Fruit fly (Drosophila melanogaster) whole organism, embryonic: ENCODE measurements around the gene CG15446.
A peak's percentile ranks its signal among the peaks of the same experiment; 100 is the strongest.

Experiments used
- Abd-B ChIP-seq: fragments of 200-800 bp; sonication (Bioruptor generic); optimal IDR thresholded peaks from 2 replicates; lab custom pipeline; 2018; ENCODE audit warnings: missing biosample characterization, mild to moderate bottlenecking, missing genetic modification characterization, moderate library complexity
- Aef1 ChIP-seq: fragments of 200-800 bp; sonication (Bioruptor generic); IDR thresholded peaks from 3 replicates; pipeline ENCODE4 v1.3.6; 2022; ENCODE audit warnings: missing biosample characterization, missing genetic modification characterization
- Awh ChIP-seq: fragments of 200-800 bp; sonication (Bioruptor generic); IDR thresholded peaks from 2 replicates; pipeline ENCODE4, ENCODE4 v1.3.6; 2022; ENCODE audit warnings: missing biosample characterization, missing genetic modification characterization
- CG11504 ChIP-seq: fragments of 200-800 bp; sonication (Bioruptor generic); optimal IDR thresholded peaks from 3 replicates; lab custom pipeline; 2019; ENCODE audit warnings: missing biosample characterization, mild to moderate bottlenecking, missing genetic modification characterization, moderate library complexity
- CG12659 ChIP-seq: fragments of 200-800 bp; sonication (Bioruptor generic); optimal IDR thresholded peaks from 3 replicates; lab custom pipeline; 2017; ENCODE audit warnings: mild to moderate bottlenecking, missing biosample characterization, missing genetic modification reagents, missing genetic modification characterization
- CG12769 ChIP-seq: fragments of 200-800 bp; sonication (Bioruptor generic); optimal IDR thresholded peaks from 2 replicates; lab custom pipeline; 2019; ENCODE audit warnings: missing biosample characterization, mild to moderate bottlenecking, missing genetic modification characterization, moderate library complexity
- CG13624 ChIP-seq: fragments of 200-800 bp; sonication (Bioruptor generic); optimal IDR thresholded peaks from 2 replicates; lab custom pipeline; 2016; ENCODE audit warnings: missing biosample characterization, missing genetic modification characterization
- CG3065 ChIP-seq: fragments of 200-800 bp; sonication (Bioruptor generic); optimal IDR thresholded peaks from 2 replicates; lab custom pipeline; 2016; ENCODE audit warnings: missing biosample characterization, missing genetic modification characterization
- CG3163 ChIP-seq: fragments of 200-800 bp; sonication (Bioruptor generic); optimal IDR thresholded peaks from 3 replicates; lab custom pipeline; 2016; ENCODE audit warnings: missing biosample characterization, missing genetic modification characterization
- CG4360 ChIP-seq: fragments of 200-800 bp; sonication (Bioruptor generic); IDR thresholded peaks from 2 replicates; pipeline ENCODE4 v1.3.6; 2022; ENCODE audit warnings: missing biosample characterization, missing genetic modification characterization
- CG4854 ChIP-seq: fragments of 200-800 bp; sonication (Bioruptor generic); optimal IDR thresholded peaks from 2 replicates; lab custom pipeline; 2016; ENCODE audit warnings: missing biosample characterization, missing genetic modification characterization, inconsistent platforms
- CG6854 ChIP-seq: fragments of 200-800 bp; sonication (Bioruptor generic); optimal IDR thresholded peaks from 3 replicates; lab custom pipeline; 2017; ENCODE audit warnings: missing biosample characterization, mild to moderate bottlenecking, missing genetic modification characterization
- CG8281 ChIP-seq: fragments of 200-800 bp; sonication (Bioruptor generic); optimal IDR thresholded peaks from 2 replicates; lab custom pipeline; 2018; ENCODE audit warnings: missing biosample characterization, mild to moderate bottlenecking, missing genetic modification characterization, moderate library complexity
- CG8290 ChIP-seq, 3 experiments: fragments of 200-800 bp; sonication (Bioruptor generic); optimal IDR thresholded peaks; 2 replicates each; lab custom pipeline; 2016 to 2019; ENCODE audit warnings: missing biosample characterization in 3 of 3, missing genetic modification characterization in 3 of 3, mild to moderate bottlenecking in 2 of 3, moderate library complexity in 1 of 3
- CTCF ChIP-seq: fragments of 200-800 bp; sonication (Bioruptor generic); optimal IDR thresholded peaks from 2 replicates; lab custom pipeline; 2017; ENCODE audit warnings: missing biosample characterization, mild to moderate bottlenecking, missing genetic modification characterization, moderate library complexity
- Dp ChIP-seq: fragments of 200-800 bp; sonication (Bioruptor generic); optimal IDR thresholded peaks from 2 replicates; lab custom pipeline; 2018; ENCODE audit warnings: missing biosample characterization, mild to moderate bottlenecking, missing genetic modification characterization, moderate library complexity
- Dref ChIP-seq: fragments of 200-800 bp; sonication (Bioruptor generic); IDR thresholded peaks from 2 replicates; pipeline ENCODE4 v1.3.6; 2022; ENCODE audit warnings: missing biosample characterization, missing genetic modification characterization
- E2f2 ChIP-seq: fragments of 200-800 bp; sonication (Bioruptor generic); IDR thresholded peaks from 2 replicates; pipeline ENCODE4 v1.3.6; 2022; ENCODE audit warnings: missing biosample characterization, missing genetic modification characterization
- Eip74EF ChIP-seq, 2 experiments: fragments of 200-800 bp in 1 of 2; fragments of >200 bp in 1 of 2; sonication (Bioruptor generic) in 1 of 2; optimal IDR thresholded peaks; 2 replicates each; lab custom pipeline; 2017 to 2019; ENCODE audit warnings: missing biosample characterization in 2 of 2, missing genetic modification characterization in 2 of 2, mild to moderate bottlenecking in 1 of 2, moderate library complexity in 1 of 2
- HmgZ ChIP-seq: fragments of 200-800 bp; sonication (Bioruptor generic); optimal IDR thresholded peaks from 2 replicates; lab custom pipeline; 2018; ENCODE audit warnings: missing biosample characterization, mild to moderate bottlenecking, missing genetic modification characterization
- Hmr ChIP-seq: fragments of 200-800 bp; sonication (Bioruptor generic); optimal IDR thresholded peaks from 3 replicates; lab custom pipeline; 2017; ENCODE audit warnings: mild to moderate bottlenecking, missing biosample characterization, missing genetic modification reagents, missing genetic modification characterization
- Lhr ChIP-seq: fragments of 200-800 bp; sonication (Bioruptor generic); optimal IDR thresholded peaks from 3 replicates; lab custom pipeline; 2017; ENCODE audit warnings: mild to moderate bottlenecking, missing biosample characterization, missing genetic modification reagents, missing genetic modification characterization
- Med ChIP-seq: fragments of 200-800 bp; sonication (Bioruptor generic); peaks from one replicate; lab custom pipeline; 2016; ENCODE audit warnings: missing biosample characterization, missing genetic modification characterization, mild to moderate bottlenecking, inconsistent platforms, moderate library complexity
- Mes4 ChIP-seq: fragments of 200-800 bp; sonication (Bioruptor generic); optimal IDR thresholded peaks from 2 replicates; lab custom pipeline; 2016; ENCODE audit warnings: missing biosample characterization, missing genetic modification characterization
- Myb ChIP-seq: fragments of 200-800 bp; sonication (Bioruptor generic); optimal IDR thresholded peaks from 2 replicates; lab custom pipeline; 2016; ENCODE audit warnings: missing biosample characterization, missing genetic modification characterization
- cato ChIP-seq: fragments of 200-800 bp; sonication (Bioruptor generic); optimal IDR thresholded peaks from 2 replicates; lab custom pipeline; 2016; ENCODE audit warnings: missing biosample characterization, missing genetic modification characterization, borderline replicate concordance
- cg ChIP-seq: fragments of 200-800 bp; sonication (Bioruptor generic); optimal IDR thresholded peaks from 3 replicates; lab custom pipeline; 2019; ENCODE audit warnings: missing biosample characterization, mild to moderate bottlenecking, missing genetic modification characterization, moderate library complexity
- chinmo ChIP-seq: fragments of 200-800 bp; sonication (Bioruptor generic); IDR thresholded peaks from 4 replicates; pipeline ENCODE4 v1.3.6; 2022; ENCODE audit warnings: missing biosample characterization, missing genetic modification characterization; ENCODE audit not compliant: partially characterized antibody
- ci ChIP-seq: fragments of 200-800 bp; sonication (Bioruptor generic); IDR thresholded peaks from 3 replicates; pipeline ENCODE4 v1.3.6; 2022; ENCODE audit warnings: missing biosample characterization, missing genetic modification characterization
- exex ChIP-seq: fragments of 200-800 bp; sonication (Bioruptor generic); optimal IDR thresholded peaks from 4 replicates; lab custom pipeline; 2018; ENCODE audit warnings: missing biosample characterization, mild to moderate bottlenecking, missing genetic modification characterization, moderate library complexity
- ftz-f1 ChIP-seq: fragments of 200-800 bp; sonication (Bioruptor generic); optimal IDR thresholded peaks from 2 replicates; lab custom pipeline; 2016; ENCODE audit warnings: missing biosample characterization, missing genetic modification characterization
- gfzf ChIP-seq: fragments of 200-800 bp; sonication (Bioruptor generic); optimal IDR thresholded peaks from 2 replicates; lab custom pipeline; 2016; ENCODE audit warnings: missing biosample characterization, mild to moderate bottlenecking, missing genetic modification characterization, moderate library complexity
- hkb ChIP-seq, 2 experiments: fragments of 200-800 bp in 1 of 2; fragments of >200 bp in 1 of 2; sonication (Bioruptor generic) in 1 of 2; IDR thresholded peaks in 1 of 2; optimal IDR thresholded peaks in 1 of 2; 2 replicates each; pipeline versions ENCODE4 v1.3.6 to Lab custom; 2017 to 2022; ENCODE audit warnings: missing biosample characterization in 1 of 2, missing genetic modification characterization in 1 of 2
- ind ChIP-seq: fragments of 200-800 bp; sonication (Bioruptor generic); optimal IDR thresholded peaks from 3 replicates; lab custom pipeline; 2016; ENCODE audit warnings: missing biosample characterization, missing genetic modification characterization
- insv ChIP-seq, 2 experiments: fragments of 200-800 bp; sonication (Bioruptor generic); optimal IDR thresholded peaks; 3 replicates each; lab custom pipeline; 2016 to 2018; ENCODE audit warnings: missing biosample characterization in 2 of 2, missing genetic modification characterization in 2 of 2
- lola ChIP-seq, 3 experiments: fragments of >200 bp in 2 of 3; fragments of 200-800 bp in 1 of 3; sonication (Bioruptor generic) in 1 of 3; optimal IDR thresholded peaks; 2 replicates each; lab custom pipeline; 2017 to 2019; ENCODE audit warnings: missing biosample characterization in 3 of 3, missing genetic modification characterization in 3 of 3, mild to moderate bottlenecking in 1 of 3, moderate library complexity in 1 of 3
- phol ChIP-seq: fragments of 200-800 bp; sonication (Bioruptor generic); optimal IDR thresholded peaks from 3 replicates; lab custom pipeline; 2018; ENCODE audit warnings: missing biosample characterization, mild to moderate bottlenecking, missing genetic modification characterization, moderate library complexity
- pita ChIP-seq: fragments of 200-800 bp; sonication (Bioruptor generic); optimal IDR thresholded peaks from 2 replicates; lab custom pipeline; 2017; ENCODE audit warnings: missing biosample characterization, mild to moderate bottlenecking, missing genetic modification characterization
- psq ChIP-seq: fragments of 200-800 bp; sonication (Bioruptor generic); optimal IDR thresholded peaks from 2 replicates; lab custom pipeline; 2017; ENCODE audit warnings: missing biosample characterization, missing genetic modification characterization
- pum ChIP-seq: fragments of 200-800 bp; sonication (Bioruptor generic); optimal IDR thresholded peaks from 2 replicates; lab custom pipeline; 2016; ENCODE audit warnings: missing biosample characterization, missing genetic modification characterization
- pzg ChIP-seq: fragments of 200-800 bp; sonication (Bioruptor generic); optimal IDR thresholded peaks from 3 replicates; lab custom pipeline; 2018; ENCODE audit warnings: missing biosample characterization, mild to moderate bottlenecking, missing genetic modification characterization, moderate library complexity
- sc ChIP-seq, 3 experiments: fragments of >200 bp in 2 of 3; fragments of 200-800 bp in 1 of 3; sonication (Bioruptor generic) in 1 of 3; optimal IDR thresholded peaks; 2 replicates in 2 of 3; 3 replicates in 1 of 3; lab custom pipeline; 2017; ENCODE audit warnings: mild to moderate bottlenecking in 1 of 3, missing biosample characterization in 1 of 3, missing genetic modification characterization in 1 of 3, missing genetic modification reagents in 1 of 3
- sd ChIP-seq: fragments of 200-800 bp; sonication (Bioruptor generic); optimal IDR thresholded peaks from 3 replicates; lab custom pipeline; 2018; ENCODE audit warnings: missing biosample characterization, mild to moderate bottlenecking, missing genetic modification characterization, moderate library complexity
- sqz ChIP-seq: fragments of 200-800 bp; sonication (Bioruptor generic); optimal IDR thresholded peaks from 3 replicates; lab custom pipeline; 2018; ENCODE audit warnings: missing biosample characterization, mild to moderate bottlenecking, missing genetic modification characterization
- sug ChIP-seq: fragments of 200-800 bp; optimal IDR thresholded peaks from 2 replicates; lab custom pipeline; 2019; ENCODE audit warnings: missing biosample characterization, mild to moderate bottlenecking, missing genetic modification characterization, moderate library complexity
- tap ChIP-seq: fragments of 200-800 bp; optimal IDR thresholded peaks from 3 replicates; lab custom pipeline; 2019; ENCODE audit warnings: missing biosample characterization, mild to moderate bottlenecking, missing genetic modification characterization, moderate library complexity
- trem ChIP-seq: fragments of 200-800 bp; optimal IDR thresholded peaks from 3 replicates; lab custom pipeline; 2019; ENCODE audit warnings: missing biosample characterization, mild to moderate bottlenecking, missing genetic modification characterization, moderate library complexity
- vvl ChIP-seq: fragments of 200-800 bp; sonication (Bioruptor generic); IDR thresholded peaks from 2 replicates; pipeline ENCODE4 v1.3.6; 2022; ENCODE audit warnings: missing biosample characterization, missing genetic modification characterization
- zen ChIP-seq: fragments of 200-800 bp; sonication (Bioruptor generic); optimal IDR thresholded peaks from 3 replicates; lab custom pipeline; 2018; ENCODE audit warnings: missing biosample characterization, mild to moderate bottlenecking, missing genetic modification characterization, moderate library complexity

The CG15446 gene

dm6 chrX:21060579-21060978, 41.4 kb downstream of the CG15446 start:
- TF ChIP-seq psq (GFP tag; lab: Kevin White, UChicago), result peak; percentile 57
- TF ChIP-seq gfzf (GFP tag; lab: Kevin White, UChicago), result peak; percentile 51
- TF ChIP-seq Dref (GFP tag; lab: Robert Waterston, UW), result no peak
- no peak for TF ChIP-seq CG12659 (GFP tag; lab: Kevin White, UChicago)
- peak; percentile 18 for TF ChIP-seq Hmr (GFP tag; lab: Kevin White, UChicago)
- TF ChIP-seq CG11504 (tag; lab: Kevin White, UChicago), result peak; percentile 34
- TF ChIP-seq sug (tag; lab: Kevin White, UChicago), result peak; percentile 10
- TF ChIP-seq Dp (GFP tag; lab: Kevin White, UChicago), result peak; percentile 37
- peak; percentile 18 for TF ChIP-seq ftz-f1 (GFP tag; lab: Kevin White, UChicago)
- TF ChIP-seq Aef1 (GFP tag; lab: Robert Waterston, UW), result peak; percentile 63; the same call in 2 of the 3 replicates
- TF ChIP-seq Med (GFP tag; lab: Kevin White, UChicago), result peak; percentile 35
- TF ChIP-seq Awh (GFP tag; lab: Robert Waterston, UW), result no peak
- no peak for TF ChIP-seq CG13624 (GFP tag; lab: Kevin White, UChicago)
- peak; percentile 21 for TF ChIP-seq Lhr (GFP tag; lab: Kevin White, UChicago)
- no peak for TF ChIP-seq ci
- no peak for TF ChIP-seq exex (tag; lab: Kevin White, UChicago)
- peak; percentile 83 for TF ChIP-seq CTCF (GFP tag; lab: Kevin White, UChicago)
- no peak for TF ChIP-seq lola (GFP tag; optimal IDR thresholded peaks at IDR 0.05; lab: Kevin White, UChicago)
- TF ChIP-seq phol (tag; lab: Kevin White, UChicago), result peak; percentile 9
- TF ChIP-seq sd (tag; lab: Kevin White, UChicago), result peak; percentile 41
- peak; percentile 28 for TF ChIP-seq pzg (GFP tag; lab: Kevin White, UChicago)
- TF ChIP-seq E2f2 (GFP tag; lab: Robert Waterston, UW), result peak; percentile 56
- peak in 1 of 2 experiments; percentile 25 for TF ChIP-seq insv (GFP tag; optimal IDR thresholded peaks at IDR 0.05; lab: Kevin White, UChicago)
- TF ChIP-seq CG8281 (tag; lab: Kevin White, UChicago), result peak; percentile 65
- peak; percentile 34 for TF ChIP-seq zen (tag; lab: Kevin White, UChicago)
- peak in 1 of 2 experiments; percentile 72 for TF ChIP-seq Eip74EF (GFP tag; optimal IDR thresholded peaks at IDR 0.05; lab: Kevin White, UChicago)
- peak; percentile 30 for TF ChIP-seq CG8290 (GFP tag; optimal IDR thresholded peaks at IDR 0.05; lab: Kevin White, UChicago)
- no peak for TF ChIP-seq CG8290 (tag; optimal IDR thresholded peaks at IDR 0.05; lab: Kevin White, UChicago)
- TF ChIP-seq Abd-B (GFP tag; lab: Kevin White, UChicago), result peak; percentile 20
- TF ChIP-seq CG4854 (GFP tag; lab: Kevin White, UChicago), result no peak
- TF ChIP-seq cg (GFP tag; lab: Kevin White, UChicago), result peak; percentile 46
- TF ChIP-seq CG12769 (tag; lab: Kevin White, UChicago), result peak; percentile 17
- peak; percentile 74 for TF ChIP-seq sqz (GFP tag; lab: Kevin White, UChicago)
- no peak for TF ChIP-seq pum (GFP tag; lab: Kevin White, UChicago)
- TF ChIP-seq sc (optimal IDR thresholded peaks at IDR 0.05; lab: Kevin White, UChicago), result no peak
- no peak for TF ChIP-seq sc (GFP tag; optimal IDR thresholded peaks at IDR 0.05; lab: Kevin White, UChicago)
- TF ChIP-seq CG6854 (GFP tag; lab: Kevin White, UChicago), result no peak
- TF ChIP-seq CG3065 (GFP tag; lab: Kevin White, UChicago), result no peak
- no peak for TF ChIP-seq tap
- no peak for TF ChIP-seq CG3163 (GFP tag; lab: Kevin White, UChicago)
- peak; percentile 34 for TF ChIP-seq trem (tag; lab: Kevin White, UChicago)
- 0 out of 4 replicates have a peak, but pooled peaks have one; percentile 58 for TF ChIP-seq chinmo (GFP tag; lab: Robert Waterston, UW)
- TF ChIP-seq hkb (optimal IDR thresholded peaks at IDR 0.05; lab: Kevin White, UChicago), result peak; percentile 21
- TF ChIP-seq hkb (GFP tag; IDR thresholded peaks at IDR 0.05; lab: Robert Waterston, UW), result no peak
- peak; percentile 42 for TF ChIP-seq HmgZ (tag; lab: Kevin White, UChicago)
- 0 out of 2 replicates have a peak, but pooled peaks have one; percentile 24 for TF ChIP-seq vvl (GFP tag; lab: Robert Waterston, UW)
- peak; percentile 70 for TF ChIP-seq CG4360
- no peak for TF ChIP-seq cato (GFP tag; lab: Kevin White, UChicago)
- TF ChIP-seq pita (GFP tag; lab: Kevin White, UChicago), result peak; percentile 67
- peak; percentile 72 for TF ChIP-seq Myb (GFP tag; lab: Kevin White, UChicago)
- TF ChIP-seq Mes4, result no peak
- no peak for TF ChIP-seq ind (GFP tag; lab: Kevin White, UChicago)
